Fruit fly (Drosophila melanogaster): Measurements from ENCODE around the gene CG12123.

DNA sequence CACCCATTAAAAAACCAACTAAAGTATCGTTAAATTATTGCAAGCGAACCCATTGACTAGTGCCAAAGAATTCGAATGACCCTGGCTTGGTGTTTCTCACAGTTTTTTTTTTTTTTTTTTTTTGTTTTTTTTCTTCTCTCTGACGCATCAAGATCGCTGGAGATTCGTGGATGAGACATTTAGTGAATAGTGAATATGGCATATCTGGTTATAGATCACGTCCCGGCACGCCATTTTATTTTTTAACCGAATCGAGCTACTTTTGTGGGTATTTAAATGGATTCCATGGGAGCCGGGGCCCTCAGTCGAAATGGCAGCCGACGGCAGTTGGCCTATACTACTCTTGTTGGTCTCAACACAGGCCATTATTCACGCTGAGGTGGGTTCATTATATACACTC, 34.7 kb upstream of the CG12123 start, which contains the start of gene Cp7Fc:
- TF ChIP-seq h (optimal IDR thresholded peaks at IDR 0.05) (no peak), Myc (optimal IDR thresholded peaks at IDR 0.05) (no peak), Sin3A (optimal IDR thresholded peaks at IDR 0.05) (no peak), psq (optimal IDR thresholded peaks at IDR 0.05) (no peak), ttk (optimal IDR thresholded peaks at IDR 0.05) (no peak), insv (optimal IDR thresholded peaks at IDR 0.05) (no peak)

Data from Kc167 (cell line).